Fruit fly (Drosophila melanogaster): Measurements from ENCODE around the gene CG31717.

DNA sequence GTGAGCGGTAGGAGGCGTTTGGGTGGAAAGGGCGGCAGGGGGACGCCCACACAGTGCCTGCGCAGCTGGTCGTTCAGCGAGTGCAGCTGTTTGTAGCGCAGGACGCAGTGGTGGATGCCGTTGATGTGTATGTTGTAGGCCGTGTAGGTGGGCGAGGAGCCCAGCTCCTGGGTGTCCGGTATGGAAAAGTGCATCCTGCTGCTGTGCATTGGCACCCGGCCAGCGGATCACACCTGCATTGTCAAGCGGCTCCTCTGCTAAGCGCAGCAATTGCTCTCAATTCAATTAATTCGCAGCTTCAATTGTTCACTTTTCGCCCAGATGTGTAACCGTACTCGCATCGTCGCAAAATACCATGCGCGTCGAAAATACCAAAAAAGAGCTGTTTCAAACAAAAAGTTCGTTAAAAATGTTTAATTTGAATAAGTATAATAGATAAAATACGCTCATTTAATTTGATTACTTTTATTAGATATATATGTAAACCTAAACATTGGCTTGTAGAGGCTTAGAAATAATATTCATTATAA lies 43.8 kb upstream of the CG31717 start, which contains the start of gene Snx17:
- TF ChIP-seq CG10669 (GFP tag; optimal IDR thresholded peaks at IDR 0.05) (no peak), CG11762 (GFP tag; optimal IDR thresholded peaks at IDR 0.05; ENCODE audit: insufficient read depth) (no peak), dac (GFP tag; optimal IDR thresholded peaks at IDR 0.05) (no peak), CG6276 (GFP tag; optimal IDR thresholded peaks at IDR 0.05) (no peak), Gug (GFP tag; IDR thresholded peaks at IDR 0.05) (no peak), Hr4 (GFP tag; optimal IDR thresholded peaks at IDR 0.05) (no peak)

Data from whole organism, prepupa.